Fruit fly (Drosophila melanogaster): ENCODE results near the gene CG13065.

dm6 chr3L:16291678-16292077 lies 14.4 kb downstream of the CG13065 start:
- TF ChIP-seq psq (optimal IDR thresholded peaks at IDR 0.05) (no peak), Myc (optimal IDR thresholded peaks at IDR 0.05) (no peak), ttk (optimal IDR thresholded peaks at IDR 0.05) (no peak), insv (optimal IDR thresholded peaks at IDR 0.05) (no peak), h (optimal IDR thresholded peaks at IDR 0.05) (no peak)

All from Kc167 (cell line).